Fruit fly (Drosophila melanogaster) Kc167 (cell line): Measurements from ENCODE around the gene CG9377.

Experiments
- Myc ChIP-seq: fragments of >200 bp; optimal IDR thresholded peaks from 2 replicates; lab custom pipeline; 2017; ENCODE audit warnings: missing external identifiers
- h ChIP-seq: fragments of >200 bp; optimal IDR thresholded peaks from 3 replicates; lab custom pipeline; 2018; ENCODE audit warnings: missing external identifiers
- ttk ChIP-seq: sonication (Bioruptor generic); optimal IDR thresholded peaks from 2 replicates; lab custom pipeline; 2017; ENCODE audit warnings: missing external identifiers

DNA sequence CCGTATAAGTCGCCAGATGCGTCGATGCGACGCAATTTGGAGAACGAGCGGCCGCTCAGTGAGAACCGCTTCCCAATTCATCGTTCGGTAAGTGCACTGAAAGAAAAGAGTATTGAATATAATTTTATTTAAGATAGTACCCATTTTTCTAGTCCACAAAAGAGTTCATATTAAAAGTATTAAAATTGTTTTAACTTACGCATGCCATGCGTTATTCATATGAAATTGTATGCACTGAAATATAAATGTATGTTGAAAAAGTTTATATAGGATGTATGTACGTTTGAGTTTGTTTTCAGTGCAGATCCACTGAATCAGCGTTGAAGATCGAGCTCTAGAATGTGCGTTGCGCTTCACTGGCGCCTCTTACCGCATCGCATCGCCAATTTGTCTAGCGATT, 38.2 kb upstream of the CG9377 start:
- TF ChIP-seq h (no peak), ttk (lab: Kevin White, UChicago) (no peak), Myc (lab: Kevin White, UChicago) (no peak)
